Worm (Caenorhabditis elegans) whole organism, mixed stage, embryonic: ENCODE measurements around the gene C09H10.4.

ENCODE experiments used
- ces-1 ChIP-seq: fragments of 150-350 bp; optimal IDR thresholded peaks from 2 replicates; lab custom pipeline; 2014; ENCODE audit warnings: missing biosample characterization, missing genetic modification reagents, missing genetic modification characterization
- drap-1 ChIP-seq: fragments of 200-800 bp; sonication (Bioruptor generic); optimal IDR thresholded peaks from 3 replicates; lab custom pipeline; 2018; ENCODE audit warnings: mild to moderate bottlenecking, missing genetic modification characterization, missing compliant biosample characterization
- elt-3 ChIP-seq: fragments of 150-350 bp; optimal IDR thresholded peaks from 2 replicates; lab custom pipeline; 2014; ENCODE audit warnings: missing biosample characterization, missing genetic modification characterization
- hlh-1 ChIP-seq: fragments of 150-350 bp; optimal IDR thresholded peaks from 2 replicates; lab custom pipeline; 2014; ENCODE audit warnings: missing biosample characterization, missing genetic modification reagents, missing genetic modification characterization
- mep-1 ChIP-seq: fragments of 150-350 bp; optimal IDR thresholded peaks from 2 replicates; lab custom pipeline; 2017; ENCODE audit warnings: missing biosample characterization, missing genetic modification reagents, missing genetic modification characterization, inconsistent platforms
- nhr-12 ChIP-seq: fragments of 150-350 bp; optimal IDR thresholded peaks from 2 replicates; lab custom pipeline; 2014; ENCODE audit warnings: missing biosample characterization, missing genetic modification characterization
- nhr-28 ChIP-seq: fragments of 150-350 bp; optimal IDR thresholded peaks from 2 replicates; lab custom pipeline; 2014; ENCODE audit warnings: missing biosample characterization, missing genetic modification characterization
- snpc-4 ChIP-seq: fragments of 150-350 bp; optimal IDR thresholded peaks from 2 replicates; lab custom pipeline; 2014; ENCODE audit warnings: missing biosample characterization, missing genetic modification characterization
- sptf-1 ChIP-seq: sonication (generic microtip); optimal IDR thresholded peaks from 2 replicates; lab custom pipeline; 2017; ENCODE audit warnings: mild to moderate bottlenecking, missing genetic modification characterization, moderate library complexity, missing compliant biosample characterization
- unc-39 ChIP-seq: fragments of 150-350 bp; optimal IDR thresholded peaks from 2 replicates; lab custom pipeline; 2014; ENCODE audit warnings: missing biosample characterization, missing genetic modification characterization
- unc-62 ChIP-seq: fragments of 150-350 bp; optimal IDR thresholded peaks from 2 replicates; lab custom pipeline; 2014; ENCODE audit warnings: missing biosample characterization, missing genetic modification reagents, missing genetic modification characterization

DNA sequence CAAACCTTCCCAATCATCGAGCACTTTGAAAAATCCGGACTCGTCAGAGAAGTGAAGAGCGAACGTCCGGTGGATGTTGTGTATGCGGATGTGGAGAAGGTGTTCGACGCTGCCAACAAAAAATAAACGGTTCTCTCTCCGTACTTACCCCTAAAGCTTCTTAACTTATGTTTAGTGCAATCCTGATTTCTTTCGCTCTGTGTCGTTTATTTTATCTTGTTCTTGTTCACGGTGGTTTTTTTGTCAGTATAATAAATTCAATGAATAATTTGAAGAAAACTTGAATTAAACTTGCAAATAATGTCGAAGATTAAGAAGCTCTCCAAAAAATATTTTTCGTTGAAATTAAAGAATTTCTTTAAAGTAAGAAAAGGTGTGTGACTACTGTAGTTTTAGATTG lies 29.0 kb downstream of the C09H10.4 start, which contains the start of gene F40F8.3:
- TF ChIP-seq elt-3 (tag; lab: Kevin White, UChicago) (no peak), ces-1 (GFP tag; lab: Kevin White, UChicago) (no peak), nhr-12 (tag; lab: Kevin White, UChicago) (no peak), mep-1 (no peak), unc-62 (GFP tag; lab: Kevin White, UChicago) (no peak), snpc-4 (no peak), sptf-1 (tag; lab: Kevin White, UChicago) (no peak), hlh-1 (tag; lab: Kevin White, UChicago) (no peak), nhr-28 (no peak), drap-1 (GFP tag; lab: Kevin White, UChicago) (no peak), unc-39 (no peak)
